Worm (Caenorhabditis elegans): ENCODE data around the gene K12H6.7.

DNA sequence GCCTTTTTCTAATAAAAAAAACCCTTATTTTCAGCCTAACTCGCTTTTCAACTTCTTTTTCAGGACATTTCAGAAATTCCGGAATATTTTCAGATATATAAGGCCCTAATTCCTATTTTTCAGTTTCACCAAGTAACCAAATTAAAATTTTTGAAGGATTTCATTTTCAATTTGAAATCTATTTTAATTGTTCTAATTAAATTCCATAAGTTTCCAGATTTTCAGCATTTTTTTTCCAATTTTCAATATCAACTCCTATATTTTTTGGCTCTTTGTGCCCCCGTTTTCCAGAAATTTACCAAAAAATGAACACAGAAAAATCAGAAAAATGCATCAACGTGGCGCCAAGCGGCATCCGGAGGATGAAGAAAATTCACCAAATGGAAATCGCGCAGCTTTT lies 38.0 kb upstream of the K12H6.7 start, which contains the start of gene Y110A2AL.1:
- TF ChIP-seq xnd-1 (tag; optimal IDR thresholded peaks at IDR 0.05) (no peak), aptf-2 (GFP tag; conservative IDR thresholded peaks at IDR 0.05) (no peak), F55B11.4 (tag; optimal IDR thresholded peaks at IDR 0.05; ENCODE audit: borderline replicate concordance, insufficient read depth) (no peak), sptf-2 (GFP tag; optimal IDR thresholded peaks at IDR 0.05) (no peak), ets-4 (GFP tag; optimal IDR thresholded peaks at IDR 0.05) (no peak), dpl-1 (GFP tag; optimal IDR thresholded peaks at IDR 0.05) (no peak), ceh-27 (GFP tag; optimal IDR thresholded peaks at IDR 0.05) (no peak), ztf-22 (GFP tag; optimal IDR thresholded peaks at IDR 0.05) (no peak), tlf-1 (GFP tag; optimal IDR thresholded peaks at IDR 0.05) (no peak), ama-1 (optimal IDR thresholded peaks at IDR 0.05) (no peak), ama-1 (GFP tag; optimal IDR thresholded peaks at IDR 0.05) (no peak), chd-7 (tag; optimal IDR thresholded peaks at IDR 0.05) (no peak), ceh-40 (GFP tag; IDR thresholded peaks at IDR 0.05) (no peak), nfya-1 (tag; optimal IDR thresholded peaks at IDR 0.05; ENCODE audit: borderline replicate concordance, insufficient read depth) (no peak)
